Worm (Caenorhabditis elegans) whole organism, early embryonic: ENCODE data around the gene nhr-184.

Source experiments
- B0310.2 ChIP-seq: sonication (generic microtip); optimal IDR thresholded peaks from 2 replicates; lab custom pipeline; 2016; ENCODE audit warnings: mild to moderate bottlenecking, missing genetic modification characterization, missing compliant biosample characterization
- F13C5.2 ChIP-seq: sonication (generic microtip); optimal IDR thresholded peaks from 2 replicates; lab custom pipeline; 2017; ENCODE audit warnings: mild to moderate bottlenecking, missing genetic modification characterization, inconsistent platforms, missing compliant biosample characterization
- aly-1 ChIP-seq: sonication (generic microtip); optimal IDR thresholded peaks from 2 replicates; lab custom pipeline; 2016; ENCODE audit warnings: missing genetic modification characterization, missing compliant biosample characterization
- ama-1 ChIP-seq: fragments of 150-350 bp; optimal IDR thresholded peaks from 2 replicates; lab custom pipeline; 2014
- ceh-13 ChIP-seq: fragments of 200-800 bp; sonication (Bioruptor generic); optimal IDR thresholded peaks from 2 replicates; lab custom pipeline; 2018; ENCODE audit warnings: mild to moderate bottlenecking, missing genetic modification characterization, missing compliant biosample characterization
- ceh-36 ChIP-seq: sonication (generic microtip); optimal IDR thresholded peaks from 2 replicates; lab custom pipeline; 2016; ENCODE audit warnings: missing genetic modification characterization, inconsistent platforms, missing compliant biosample characterization
- ets-7 ChIP-seq: sonication (generic microtip); optimal IDR thresholded peaks from 2 replicates; lab custom pipeline; 2016; ENCODE audit warnings: missing genotype, missing genetic modification characterization, missing compliant biosample characterization
- flt-1 ChIP-seq: fragments of 200-800 bp; sonication (Bioruptor generic); IDR thresholded peaks from 2 replicates; pipeline ENCODE4 v1.3.6; 2022; ENCODE audit warnings: missing genetic modification characterization, missing compliant biosample characterization
- hmbx-1 ChIP-seq: sonication (generic microtip); optimal IDR thresholded peaks from 2 replicates; lab custom pipeline; 2016; ENCODE audit warnings: mild to moderate bottlenecking, missing genetic modification characterization, missing compliant biosample characterization
- hmg-4 ChIP-seq: fragments of 200-800 bp; sonication (Bioruptor generic); optimal IDR thresholded peaks from 2 replicates; lab custom pipeline; 2018; ENCODE audit warnings: mild to moderate bottlenecking, missing genetic modification characterization, missing compliant biosample characterization
- hnd-1 ChIP-seq: sonication (generic microtip); optimal IDR thresholded peaks from 2 replicates; lab custom pipeline; 2016; ENCODE audit warnings: missing genetic modification characterization, missing compliant biosample characterization
- pes-1 ChIP-seq: fragments of 200-800 bp; sonication (Bioruptor generic); IDR thresholded peaks from 2 replicates; pipeline ENCODE4 v1.3.6; 2022; ENCODE audit warnings: missing genetic modification reagents, missing genetic modification characterization, missing compliant biosample characterization
- scrt-1 ChIP-seq: fragments of 200-800 bp; sonication (Bioruptor generic); IDR thresholded peaks from 2 replicates; pipeline ENCODE4 v1.3.6; 2022; ENCODE audit warnings: missing genetic modification characterization, missing compliant biosample characterization
- sea-1 ChIP-seq: fragments of 200-800 bp; sonication (Bioruptor generic); conservative IDR thresholded peaks from 2 replicates; pipeline ENCODE4 v1.3.6; 2022; ENCODE audit warnings: missing genetic modification characterization, missing compliant biosample characterization
- tbx-11 ChIP-seq: fragments of 200-800 bp; sonication (Bioruptor generic); IDR thresholded peaks from 2 replicates; pipeline ENCODE4 v1.3.6; 2022; ENCODE audit warnings: missing genetic modification characterization, missing compliant biosample characterization
- tbx-37 ChIP-seq: fragments of 200-800 bp; sonication (Bioruptor generic); conservative IDR thresholded peaks from 2 replicates; pipeline ENCODE4 v1.3.6; 2022; ENCODE audit warnings: missing genetic modification reagents, missing genetic modification characterization, missing compliant biosample characterization
- tra-4 ChIP-seq: sonication (generic microtip); optimal IDR thresholded peaks from 2 replicates; lab custom pipeline; 2017; ENCODE audit warnings: missing genetic modification characterization, missing compliant biosample characterization

nhr-184 gene

ce11 chrV:2211936-2212335, 2.3 kb downstream of the nhr-184 start, which contains the start of gene nhr-133:
Gene nhr-133 (minus strand): TSS chrV:2212118.
- no peak for TF ChIP-seq tbx-11 (GFP tag; lab: Robert Waterston, UW)
- TF ChIP-seq ets-7: no peak
- TF ChIP-seq sea-1: no peak
- TF ChIP-seq flt-1 (GFP tag; lab: Robert Waterston, UW): no peak
- no peak for TF ChIP-seq ama-1 (lab: Kevin White, UChicago)
- no peak for TF ChIP-seq aly-1 (tag; lab: Kevin White, UChicago)
- no peak for TF ChIP-seq hnd-1
- TF ChIP-seq tra-4 (tag; lab: Kevin White, UChicago): no peak
- no peak for TF ChIP-seq pes-1 (GFP tag; lab: Robert Waterston, UW)
- TF ChIP-seq B0310.2 (tag; lab: Kevin White, UChicago): no peak
- no peak for TF ChIP-seq hmbx-1 (tag; lab: Kevin White, UChicago)
- TF ChIP-seq ceh-36 (tag; lab: Kevin White, UChicago): no peak
- no peak for TF ChIP-seq tbx-37 (GFP tag; lab: Robert Waterston, UW)
- TF ChIP-seq F13C5.2: no peak
- TF ChIP-seq hmg-4: no peak

ce11 chrV:2207527-2207926, 6.8 kb downstream of the nhr-184 start:
- TF ChIP-seq B0310.2 (tag; lab: Kevin White, UChicago) (no peak), tbx-11 (GFP tag; lab: Robert Waterston, UW) (no peak), F13C5.2 (no peak), aly-1 (tag; lab: Kevin White, UChicago) (no peak), ceh-13 (GFP tag; lab: Kevin White, UChicago) (no peak), hmbx-1 (tag; lab: Kevin White, UChicago) (no peak), tbx-37 (GFP tag; lab: Robert Waterston, UW) (no peak), ets-7 (no peak), ama-1 (lab: Kevin White, UChicago) (no peak), ceh-36 (tag; lab: Kevin White, UChicago) (no peak), flt-1 (GFP tag; lab: Robert Waterston, UW) (no peak), pes-1 (GFP tag; lab: Robert Waterston, UW) (no peak), hnd-1 (no peak), scrt-1 (no peak), hmg-4 (no peak), sea-1 (no peak), tra-4 (tag; lab: Kevin White, UChicago) (no peak)

- TF ChIP-seq hnd-1: no peak
- no peak for TF ChIP-seq F13C5.2
- TF ChIP-seq pes-1 (GFP tag; lab: Robert Waterston, UW): no peak
- TF ChIP-seq hmbx-1 (tag; lab: Kevin White, UChicago): no peak
These were observed 7.5 kb downstream of the nhr-184 start, which contains the start of gene svh-11 for ce11 chrV:2206801-2207200. Gene svh-11 (plus strand): TSS chrV:2207101.

DNA sequence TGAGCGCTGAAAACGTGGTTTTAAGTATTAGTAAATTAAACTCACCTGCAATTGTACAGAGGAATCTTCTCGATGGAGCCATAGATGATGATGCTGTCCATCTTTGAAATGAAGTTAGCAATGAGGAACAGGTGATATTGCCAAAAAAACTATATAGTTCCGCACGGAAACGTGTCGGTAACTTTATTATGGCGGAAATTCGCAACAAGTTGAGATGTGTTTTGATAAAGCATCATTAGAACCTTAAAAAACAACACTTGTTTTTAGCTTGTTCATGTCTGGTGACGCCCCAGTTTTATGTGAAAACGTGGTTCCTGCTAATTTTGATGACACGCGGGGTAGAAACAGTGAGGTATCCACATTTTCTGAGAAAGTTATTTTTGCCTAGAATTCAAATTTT, 8.1 kb downstream of the nhr-184 start, which contains the start of gene srt-40:
srt-40 (minus strand) TSS at position 101 of the 400 bp plus-strand sequence.
- TF ChIP-seq tbx-11 (GFP tag; lab: Robert Waterston, UW) (no peak), tra-4 (tag; lab: Kevin White, UChicago) (no peak), tbx-37 (GFP tag; lab: Robert Waterston, UW) (no peak), sea-1 (no peak), ceh-13 (GFP tag; lab: Kevin White, UChicago) (no peak), aly-1 (tag; lab: Kevin White, UChicago) (no peak), hmg-4 (no peak), hnd-1 (no peak), F13C5.2 (no peak), B0310.2 (tag; lab: Kevin White, UChicago) (no peak), ama-1 (lab: Kevin White, UChicago) (no peak), hmbx-1 (tag; lab: Kevin White, UChicago) (no peak), ceh-36 (tag; lab: Kevin White, UChicago) (no peak), flt-1 (GFP tag; lab: Robert Waterston, UW) (no peak)

- no peak for TF ChIP-seq B0310.2 (tag; lab: Kevin White, UChicago)
- TF ChIP-seq scrt-1: no peak
- no peak for TF ChIP-seq hmbx-1 (tag; lab: Kevin White, UChicago)
- no peak for TF ChIP-seq F13C5.2
- TF ChIP-seq hnd-1: no peak
- TF ChIP-seq ama-1 (lab: Kevin White, UChicago): no peak
- no peak for TF ChIP-seq tbx-11 (GFP tag; lab: Robert Waterston, UW)
- no peak for TF ChIP-seq ets-7
- TF ChIP-seq tbx-37 (GFP tag; lab: Robert Waterston, UW): no peak
- no peak for TF ChIP-seq ceh-36 (tag; lab: Kevin White, UChicago)
- no peak for TF ChIP-seq tra-4 (tag; lab: Kevin White, UChicago)
- no peak for TF ChIP-seq hmg-4
- TF ChIP-seq ceh-13 (GFP tag; lab: Kevin White, UChicago): no peak
- TF ChIP-seq pes-1 (GFP tag; lab: Robert Waterston, UW): no peak
- TF ChIP-seq sea-1: no peak
These were observed 10.2 kb downstream of the nhr-184 start, which contains the start of gene cyp-33C12 for ce11 chrV:2204080-2204479. Gene cyp-33C12 (minus strand): TSS chrV:2204400.

DNA sequence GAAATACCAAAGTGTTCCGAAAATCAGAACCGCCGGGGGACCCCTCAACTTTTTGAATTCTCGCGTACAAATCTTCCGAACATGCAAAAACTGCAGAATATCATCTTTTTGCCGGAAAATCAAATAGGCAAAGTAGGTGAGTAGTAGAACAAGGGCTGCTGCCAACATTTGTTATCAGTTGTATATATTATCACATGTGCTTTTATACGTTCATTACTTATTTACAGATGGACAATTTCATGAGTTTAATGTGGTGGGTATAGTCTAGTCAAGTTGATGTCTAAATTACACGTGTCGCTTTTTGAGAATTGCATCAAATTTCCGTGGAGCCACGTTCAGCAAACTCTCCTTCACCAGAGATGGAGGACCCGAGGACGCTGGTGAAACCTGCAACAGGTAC, 13.0 kb downstream of the nhr-184 start, which contains the start of gene cyp-32B1:
cyp-32B1 (minus strand) TSS at position 176 of the 400 bp plus-strand sequence.
- TF ChIP-seq tra-4 (tag; lab: Kevin White, UChicago) (no peak), tbx-11 (GFP tag; lab: Robert Waterston, UW) (no peak), hmbx-1 (tag; lab: Kevin White, UChicago) (no peak), F13C5.2 (no peak), scrt-1 (no peak), sea-1 (no peak), ets-7 (no peak), aly-1 (tag; lab: Kevin White, UChicago) (no peak), flt-1 (GFP tag; lab: Robert Waterston, UW) (no peak), ceh-13 (GFP tag; lab: Kevin White, UChicago) (no peak), ama-1 (lab: Kevin White, UChicago) (no peak)

DNA sequence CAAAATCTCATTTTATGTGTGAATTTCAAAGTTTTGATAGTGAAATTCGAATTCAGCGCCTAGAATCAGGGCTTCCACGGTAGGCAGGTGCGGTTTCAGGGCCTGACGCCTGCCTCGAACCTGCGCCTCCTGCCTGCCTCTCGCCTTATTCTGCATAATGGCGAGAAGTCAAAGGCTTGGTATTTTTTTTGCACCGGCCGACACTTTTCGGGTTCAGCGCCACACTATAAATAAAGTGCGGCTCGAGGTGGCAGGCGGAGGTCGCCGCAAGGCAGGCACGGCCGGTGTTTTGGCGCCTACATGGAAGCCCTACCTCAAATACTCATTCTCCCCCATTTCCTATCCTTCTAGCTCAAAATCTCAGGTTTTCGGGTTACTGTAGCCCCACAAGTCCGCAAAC, 13.9 kb downstream of the nhr-184 start:
- TF ChIP-seq pes-1 (GFP tag; lab: Robert Waterston, UW) (no peak), hmbx-1 (tag; lab: Kevin White, UChicago) (no peak), sea-1 (no peak), ama-1 (lab: Kevin White, UChicago) (no peak), hmg-4 (no peak), B0310.2 (tag; lab: Kevin White, UChicago) (no peak), tra-4 (tag; lab: Kevin White, UChicago) (no peak), ceh-13 (GFP tag; lab: Kevin White, UChicago) (no peak), tbx-37 (GFP tag; lab: Robert Waterston, UW) (no peak), aly-1 (tag; lab: Kevin White, UChicago) (no peak), scrt-1 (no peak), ceh-36 (tag; lab: Kevin White, UChicago) (no peak), F13C5.2 (no peak), ets-7 (no peak), tbx-11 (GFP tag; lab: Robert Waterston, UW) (no peak), flt-1 (GFP tag; lab: Robert Waterston, UW) (no peak), hnd-1 (no peak)
